Fruit fly (Drosophila melanogaster) whole organism, prepupa: ENCODE measurements around the gene CG13367.

Experiments used
- Blimp-1 ChIP-seq: fragments of 200-800 bp; sonication (Bioruptor generic); optimal IDR thresholded peaks from 3 replicates; lab custom pipeline; 2017; ENCODE audit warnings: missing biosample characterization, missing genetic modification characterization, mild to moderate bottlenecking, moderate library complexity, missing genetic modification reagents
- CG10631 ChIP-seq: fragments of 200-800 bp; sonication (Bioruptor generic); optimal IDR thresholded peaks from 2 replicates; lab custom pipeline; 2016; ENCODE audit warnings: missing biosample characterization, missing genetic modification characterization
- CG11294 ChIP-seq: fragments of 200-800 bp; sonication (Bioruptor generic); IDR thresholded peaks from 2 replicates; pipeline ENCODE4 v1.3.6; 2022; ENCODE audit warnings: missing biosample characterization, missing genetic modification characterization
- CG11762 ChIP-seq: fragments of 200-800 bp; sonication (Bioruptor generic); optimal IDR thresholded peaks from 3 replicates; lab custom pipeline; 2016; ENCODE audit warnings: missing biosample characterization, missing genetic modification characterization; ENCODE audit not compliant: insufficient read depth
- CG11902 ChIP-seq: fragments of 200-800 bp; sonication (Bioruptor generic); optimal IDR thresholded peaks from 3 replicates; lab custom pipeline; 2016; ENCODE audit warnings: missing biosample characterization, missing genetic modification characterization
- CG15336 ChIP-seq: fragments of 200-800 bp; sonication (Bioruptor generic); IDR thresholded peaks from 2 replicates; pipeline ENCODE4 v1.3.6; 2022; ENCODE audit warnings: missing biosample characterization, missing genetic modification characterization
- CG16779 ChIP-seq: fragments of 200-800 bp; sonication (Bioruptor generic); optimal IDR thresholded peaks from 3 replicates; lab custom pipeline; 2017; ENCODE audit warnings: missing biosample characterization, mild to moderate bottlenecking, missing genetic modification characterization
- CG3032 ChIP-seq: fragments of 200-800 bp; optimal IDR thresholded peaks from 2 replicates; lab custom pipeline; 2019; ENCODE audit warnings: missing biosample characterization, mild to moderate bottlenecking, missing genetic modification characterization, moderate library complexity
- CG31627 ChIP-seq: fragments of 200-800 bp; sonication (Bioruptor generic); optimal IDR thresholded peaks from 3 replicates; lab custom pipeline; 2016; ENCODE audit warnings: missing biosample characterization, missing genetic modification characterization
- CG32006 ChIP-seq: fragments of 200-800 bp; sonication (Bioruptor generic); optimal IDR thresholded peaks from 3 replicates; lab custom pipeline; 2017; ENCODE audit warnings: missing biosample characterization, mild to moderate bottlenecking, missing genetic modification characterization
- CG34406 ChIP-seq: fragments of 200-800 bp; sonication (Bioruptor generic); optimal IDR thresholded peaks from 3 replicates; lab custom pipeline; 2016; ENCODE audit warnings: missing biosample characterization, missing genetic modification characterization
- CG4318 ChIP-seq: fragments of 200-800 bp; sonication (Bioruptor generic); optimal IDR thresholded peaks from 3 replicates; lab custom pipeline; 2017; ENCODE audit warnings: missing biosample characterization, mild to moderate bottlenecking, missing genetic modification characterization
- CG6792 ChIP-seq: fragments of 200-800 bp; sonication (Bioruptor generic); optimal IDR thresholded peaks from 3 replicates; lab custom pipeline; 2016; ENCODE audit warnings: missing biosample characterization, missing genetic modification characterization
- CG6854 ChIP-seq: fragments of 200-800 bp; sonication (Bioruptor generic); optimal IDR thresholded peaks from 2 replicates; lab custom pipeline; 2017; ENCODE audit warnings: missing biosample characterization, mild to moderate bottlenecking, missing genetic modification characterization
- CG7368 ChIP-seq: fragments of 200-800 bp; sonication (Bioruptor generic); optimal IDR thresholded peaks from 3 replicates; lab custom pipeline; 2016; ENCODE audit warnings: missing biosample characterization, missing genetic modification characterization
- CG8319 ChIP-seq: fragments of 200-800 bp; sonication (Bioruptor generic); optimal IDR thresholded peaks from 3 replicates; lab custom pipeline; 2016; ENCODE audit warnings: missing biosample characterization, missing genetic modification characterization
- Eip78C ChIP-seq: fragments of 200-800 bp; sonication (Bioruptor generic); peaks from one replicate; lab custom pipeline; 2016; ENCODE audit warnings: missing biosample characterization, missing genetic modification characterization
- Eip93F ChIP-seq: fragments of 200-800 bp; sonication (Bioruptor generic); optimal IDR thresholded peaks from 2 replicates; lab custom pipeline; 2016; ENCODE audit warnings: missing biosample characterization, mild to moderate bottlenecking, missing genetic modification characterization
- Ets21C ChIP-seq: fragments of 200-800 bp; sonication (Bioruptor generic); optimal IDR thresholded peaks from 3 replicates; lab custom pipeline; 2016; ENCODE audit warnings: missing biosample characterization, missing genetic modification characterization
- Ets96B ChIP-seq: fragments of 200-800 bp; optimal IDR thresholded peaks from 2 replicates; lab custom pipeline; 2019; ENCODE audit warnings: missing biosample characterization, mild to moderate bottlenecking, missing genetic modification characterization, moderate library complexity
- Gug ChIP-seq: fragments of 200-800 bp; sonication (Bioruptor generic); IDR thresholded peaks from 2 replicates; pipeline ENCODE4 v1.3.6; 2022; ENCODE audit warnings: missing biosample characterization, missing genetic modification characterization
- Hr38 ChIP-seq: sonication (Bioruptor generic); optimal IDR thresholded peaks from 2 replicates; lab custom pipeline; 2016; ENCODE audit warnings: missing biosample characterization, missing genetic modification characterization
- Hr39 ChIP-seq: fragments of 200-800 bp; sonication (Bioruptor generic); optimal IDR thresholded peaks from 2 replicates; lab custom pipeline; 2016; ENCODE audit warnings: missing biosample characterization, missing genetic modification characterization
- Hr4 ChIP-seq: fragments of 200-800 bp; sonication (Bioruptor generic); optimal IDR thresholded peaks from 3 replicates; lab custom pipeline; 2016; ENCODE audit warnings: missing biosample characterization, missing genetic modification characterization
- Smox ChIP-seq: fragments of 200-800 bp; sonication (Bioruptor generic); optimal IDR thresholded peaks from 3 replicates; lab custom pipeline; 2016; ENCODE audit warnings: missing biosample characterization, missing genetic modification characterization
- Sox102F ChIP-seq: fragments of 200-800 bp; sonication (Bioruptor generic); optimal IDR thresholded peaks from 2 replicates; lab custom pipeline; 2016; ENCODE audit warnings: missing biosample characterization, mild to moderate bottlenecking, missing genetic modification characterization
- Sox14 ChIP-seq: fragments of 200-800 bp; sonication (Bioruptor generic); optimal IDR thresholded peaks from 3 replicates; lab custom pipeline; 2016; ENCODE audit warnings: missing biosample characterization, missing genetic modification characterization
- Sox15 ChIP-seq: fragments of 200-800 bp; sonication (Bioruptor generic); optimal IDR thresholded peaks from 3 replicates; lab custom pipeline; 2016; ENCODE audit warnings: missing biosample characterization, missing genetic modification characterization
- achi ChIP-seq: fragments of 200-800 bp; sonication (Bioruptor generic); optimal IDR thresholded peaks from 3 replicates; lab custom pipeline; 2016; ENCODE audit warnings: missing biosample characterization, missing genetic modification characterization
- dsx ChIP-seq: fragments of 200-800 bp; optimal IDR thresholded peaks from 3 replicates; lab custom pipeline; 2019; ENCODE audit warnings: missing biosample characterization, mild to moderate bottlenecking, missing genetic modification characterization, moderate library complexity; ENCODE audit not compliant: poor library complexity, severe bottlenecking
- eg ChIP-seq: fragments of 200-800 bp; sonication (Bioruptor generic); IDR thresholded peaks from 3 replicates; pipeline ENCODE4 v1.3.6; 2022; ENCODE audit warnings: missing biosample characterization, missing genetic modification characterization
- esn ChIP-seq: fragments of 200-800 bp; sonication (Bioruptor generic); optimal IDR thresholded peaks from 2 replicates; lab custom pipeline; 2016; ENCODE audit warnings: missing biosample characterization, mild to moderate bottlenecking, missing genetic modification characterization, moderate library complexity
- fd85E ChIP-seq: fragments of 200-800 bp; sonication (Bioruptor generic); optimal IDR thresholded peaks from 3 replicates; lab custom pipeline; 2016; ENCODE audit warnings: missing biosample characterization, missing genetic modification characterization
- pdm3 ChIP-seq: fragments of 200-800 bp; sonication (Bioruptor generic); optimal IDR thresholded peaks from 3 replicates; lab custom pipeline; 2016; ENCODE audit warnings: missing biosample characterization, missing genetic modification characterization
- spab ChIP-seq: fragments of 200-800 bp; sonication (Bioruptor generic); optimal IDR thresholded peaks from 2 replicates; lab custom pipeline; 2017; ENCODE audit warnings: missing biosample characterization, mild to moderate bottlenecking, missing genetic modification characterization, missing genetic modification reagents
- ss ChIP-seq, 2 experiments: fragments of 200-800 bp; sonication (Bioruptor generic); optimal IDR thresholded peaks; 2 replicates in 1 of 2; 3 replicates in 1 of 2; lab custom pipeline; 2017 to 2018; ENCODE audit warnings: mild to moderate bottlenecking in 2 of 2, missing biosample characterization in 2 of 2, missing genetic modification characterization in 2 of 2, moderate library complexity in 1 of 2
- topi ChIP-seq: fragments of 200-800 bp; sonication (Bioruptor generic); optimal IDR thresholded peaks from 3 replicates; lab custom pipeline; 2016; ENCODE audit warnings: missing biosample characterization, missing genetic modification characterization
- vri ChIP-seq: fragments of 200-800 bp; sonication (Bioruptor generic); optimal IDR thresholded peaks from 3 replicates; lab custom pipeline; 2016; ENCODE audit warnings: missing biosample characterization, mild to moderate bottlenecking, missing genetic modification characterization

Gene CG13367

DNA sequence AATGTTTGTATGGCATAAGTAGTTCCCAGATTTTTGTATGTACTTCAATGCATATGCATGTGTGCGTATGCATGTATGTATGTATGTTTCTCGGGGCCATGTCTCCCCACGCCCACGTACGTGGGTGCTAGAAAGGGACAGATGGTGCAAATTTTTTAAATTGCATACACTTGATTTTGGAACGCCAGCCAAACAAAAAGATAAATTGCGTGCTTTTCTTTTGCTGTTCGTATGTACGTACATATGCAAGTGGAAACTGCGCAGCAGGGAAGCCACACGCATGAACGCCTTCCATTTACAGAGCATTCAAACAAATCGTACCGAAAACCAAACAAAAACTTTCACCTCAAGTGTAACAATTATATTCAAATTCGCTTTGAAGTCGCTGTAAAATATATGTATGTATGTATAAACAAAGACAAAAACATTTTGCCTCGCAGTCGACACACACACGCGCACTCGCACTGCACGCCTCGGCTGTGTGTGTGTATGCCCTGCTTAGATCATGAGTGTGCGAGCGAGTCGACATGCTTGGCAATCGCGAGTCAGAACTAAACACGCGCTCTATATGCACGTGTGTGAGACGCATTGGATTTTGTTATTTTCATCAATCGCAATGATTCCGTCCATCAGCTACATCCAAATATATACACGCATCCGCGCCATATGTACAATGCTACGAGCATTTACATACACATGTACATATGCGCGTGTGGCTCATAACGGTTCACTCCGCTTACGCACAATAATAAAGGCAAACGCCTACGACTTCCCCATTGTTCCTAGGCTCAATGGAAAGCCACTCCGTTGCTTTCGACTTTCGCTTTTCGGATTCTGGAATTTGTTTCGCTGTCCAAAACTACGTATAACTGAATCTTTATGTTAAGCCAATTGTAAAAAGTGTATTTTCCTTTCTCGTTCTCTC, 7.7 kb upstream of the CG13367 start:
- TF ChIP-seq dsx (peak; percentile 41), Sox14 (GFP tag; lab: Kevin White, UChicago) (peak; percentile 49), Blimp-1 (GFP tag; lab: Kevin White, UChicago) (no peak), Eip78C (GFP tag; lab: Kevin White, UChicago) (peak; percentile 63)
- TF ChIP-seq, all 60 proteins: peak for 3

DNA sequence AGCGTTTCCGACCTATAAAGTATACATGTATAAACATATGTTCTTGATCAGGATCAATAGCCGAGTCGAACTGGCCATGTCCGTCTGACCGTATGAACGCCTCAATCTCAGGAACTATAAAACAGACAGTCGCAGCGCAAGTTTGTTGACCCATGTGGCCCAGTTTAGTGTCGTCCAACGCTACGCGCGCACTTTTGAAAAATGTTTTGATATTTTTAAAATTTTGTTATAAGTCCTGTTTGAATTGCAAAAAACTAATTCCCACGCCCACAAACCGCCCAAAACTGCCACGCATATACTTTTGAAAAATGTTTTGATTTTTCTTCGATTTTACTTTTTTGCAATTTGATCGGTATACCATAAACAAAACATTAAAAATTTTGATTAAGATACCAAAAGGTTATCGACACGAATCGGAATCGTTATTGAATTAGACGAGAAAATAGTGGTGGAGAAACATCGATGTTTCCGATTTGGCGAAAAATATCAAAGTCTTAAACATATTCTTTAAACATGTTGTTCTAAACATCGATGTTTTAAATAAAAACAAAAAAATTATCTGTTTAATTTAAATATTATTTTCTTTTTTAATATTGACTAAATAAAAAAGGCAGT, 1.9 kb downstream of the CG13367 start:
- TF ChIP-seq CG34406 (GFP tag; lab: Kevin White, UChicago), result no peak
- TF ChIP-seq CG3032 (tag; lab: Kevin White, UChicago), result no peak
- TF ChIP-seq spab (GFP tag; lab: Kevin White, UChicago), result no peak
- TF ChIP-seq eg, result 0 out of 3 replicates have a peak, but pooled peaks have one; percentile 8

DNA sequence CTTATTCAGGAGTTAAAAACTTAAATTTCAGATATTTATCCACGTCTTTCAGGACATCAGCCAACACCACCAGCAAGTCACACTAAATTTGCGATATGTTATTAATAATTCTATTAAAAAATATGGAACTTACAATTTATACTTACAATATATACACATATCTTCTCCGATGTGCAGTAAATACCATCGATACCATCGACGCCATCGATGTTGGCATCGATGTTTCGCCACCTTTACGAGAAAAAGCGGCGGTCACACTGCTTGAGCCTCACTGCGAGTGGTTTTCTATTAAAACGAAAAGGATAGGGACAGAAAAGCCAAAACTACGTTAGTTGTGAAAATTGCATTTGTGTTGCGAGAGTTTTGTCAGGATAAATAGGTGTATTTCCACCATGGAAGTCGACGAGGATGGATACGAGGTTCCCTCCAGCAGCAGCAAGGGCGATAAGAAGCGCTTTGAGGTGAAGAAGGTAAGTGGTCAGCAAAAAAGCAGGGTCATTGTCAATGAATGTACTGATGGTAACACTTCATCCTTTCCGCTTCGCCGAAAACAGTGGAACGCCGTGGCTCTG, 2.6 kb downstream of the CG13367 start, which contains the start of gene Roc1a:
Gene Roc1a, plus strand, starts transcription at position 249 of the 572 bp plus-strand sequence.
- TF ChIP-seq CG6792 (GFP tag; lab: Kevin White, UChicago) (no peak), Eip78C (GFP tag; lab: Kevin White, UChicago) (no peak), vri (GFP tag; lab: Kevin White, UChicago) (no peak), Sox102F (no peak), eg (0 out of 3 replicates have a peak, but pooled peaks have one; percentile 4), Hr39 (GFP tag; lab: Kevin White, UChicago) (no peak), Ets21C (GFP tag; lab: Kevin White, UChicago) (no peak), CG6854 (GFP tag; lab: Kevin White, UChicago) (peak; percentile 32), CG11294 (GFP tag; lab: Robert Waterston, UW) (no peak), achi (no peak), CG4318 (GFP tag; lab: Kevin White, UChicago) (no peak), topi (GFP tag; lab: Kevin White, UChicago) (no peak), Hr4 (GFP tag; lab: Kevin White, UChicago) (no peak)

DNA sequence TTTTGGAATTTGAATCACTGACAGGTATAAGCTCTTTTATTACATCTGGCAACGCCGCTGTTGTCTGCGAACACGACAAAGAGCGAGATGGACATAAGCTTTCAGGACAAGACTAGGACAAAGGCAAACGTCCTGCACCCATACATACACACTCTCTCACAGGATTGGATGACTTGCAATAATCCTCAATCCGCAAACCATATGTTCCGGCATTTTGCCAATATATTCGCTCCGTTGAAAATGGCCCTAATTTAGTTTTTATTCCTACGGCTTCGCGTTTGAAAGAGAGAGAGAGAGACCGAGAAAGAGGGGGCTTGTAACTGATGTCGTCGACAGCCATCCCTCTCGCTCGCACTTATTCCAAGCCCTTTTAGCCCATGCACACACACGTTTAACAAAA, 9.7 kb downstream of the CG13367 start:
- peak; percentile 44 for TF ChIP-seq achi
- TF ChIP-seq Hr38 (GFP tag; lab: Kevin White, UChicago), result no peak
- peak; percentile 57 for TF ChIP-seq Sox14 (GFP tag; lab: Kevin White, UChicago)
- no peak for TF ChIP-seq CG31627 (GFP tag; lab: Kevin White, UChicago)

DNA sequence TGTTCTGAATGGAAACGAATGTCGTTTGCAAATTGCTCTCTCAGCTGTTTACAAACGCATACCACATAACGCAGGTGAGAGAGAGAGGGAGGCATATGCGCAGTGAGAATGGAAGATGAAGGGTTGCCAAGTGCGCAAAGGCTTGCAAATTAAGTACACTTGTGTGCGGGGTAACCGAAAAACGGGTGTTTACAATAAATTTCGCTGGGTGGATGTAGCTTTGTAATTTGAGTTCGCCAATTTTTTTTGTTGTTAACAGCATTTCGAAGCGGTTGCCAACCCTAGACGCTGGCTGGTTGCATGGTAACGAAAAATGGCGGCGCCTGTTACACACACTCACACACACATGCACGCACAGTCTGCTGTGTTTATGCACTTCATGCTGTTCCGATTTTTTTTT, 10.4 kb downstream of the CG13367 start:
- TF ChIP-seq Sox15 (peak; percentile 93), Ets96B (tag; lab: Kevin White, UChicago) (peak; percentile 92), ss (GFP tag; optimal IDR thresholded peaks at IDR 0.05; lab: Kevin White, UChicago) (peak; percentile 93 to 96), Smox (GFP tag; lab: Kevin White, UChicago) (peak; percentile 96), Hr38 (GFP tag; lab: Kevin White, UChicago) (peak; percentile 86), esn (GFP tag; lab: Kevin White, UChicago) (peak; percentile 96), CG10631 (GFP tag; lab: Kevin White, UChicago) (peak; percentile 92), Ets21C (GFP tag; lab: Kevin White, UChicago) (peak; percentile 94), CG8319 (GFP tag; lab: Kevin White, UChicago) (peak; percentile 94), CG16779 (tag; lab: Kevin White, UChicago) (peak; percentile 92), CG4318 (GFP tag; lab: Kevin White, UChicago) (no peak), CG11762 (GFP tag; lab: Kevin White, UChicago) (peak; percentile 94), Sox14 (GFP tag; lab: Kevin White, UChicago) (peak; percentile 97), CG6792 (GFP tag; lab: Kevin White, UChicago) (peak; percentile 96), Eip93F (GFP tag; lab: Kevin White, UChicago) (peak; percentile 93), CG32006 (peak; percentile 96), CG3032 (tag; lab: Kevin White, UChicago) (peak; percentile 94), CG11902 (GFP tag; lab: Kevin White, UChicago) (peak; percentile 93), vri (GFP tag; lab: Kevin White, UChicago) (peak; percentile 95), CG7368 (peak; percentile 95), pdm3 (GFP tag; lab: Kevin White, UChicago) (peak; percentile 97), Sox102F (peak; percentile 96), Gug (GFP tag; lab: Robert Waterston, UW) (peak; percentile 97), fd85E (GFP tag; lab: Kevin White, UChicago) (peak; percentile 91), CG15336 (GFP tag; lab: Robert Waterston, UW) (peak; percentile 98), CG6854 (GFP tag; lab: Kevin White, UChicago) (peak; percentile 93)
